Worm (Caenorhabditis elegans) whole organism, L4 larva: Measurements from ENCODE around the gene ZK616.8.
A peak's percentile ranks its signal among the peaks of the same experiment; 100 is the strongest.

ENCODE experiments used
- F26F4.8 ChIP-seq: fragments of 200-800 bp; sonication (Bioruptor generic); conservative IDR thresholded peaks from 2 replicates; pipeline ENCODE4 v1.3.6; 2022; ENCODE audit warnings: missing genetic modification characterization, missing compliant biosample characterization
- F44E2.7 ChIP-seq: fragments of 200-800 bp; sonication (Bioruptor generic); IDR thresholded peaks from 2 replicates; pipeline ENCODE4 v2.1.2; 2022; ENCODE audit warnings: missing genetic modification characterization, missing compliant biosample characterization
- T20F7.1 ChIP-seq: fragments of 200-800 bp; sonication (Bioruptor generic); optimal IDR thresholded peaks from 2 replicates; lab custom pipeline; 2018; ENCODE audit warnings: mild to moderate bottlenecking, missing genetic modification characterization, missing compliant biosample characterization
- Y75B8A.6 ChIP-seq: fragments of 200-800 bp; sonication (Bioruptor generic); IDR thresholded peaks from 2 replicates; pipeline ENCODE4 v1.3.6; 2022; ENCODE audit warnings: missing genetic modification reagents, missing genetic modification characterization, missing compliant biosample characterization
- aha-1 ChIP-seq: fragments of 150-350 bp; peaks from one replicate; lab custom pipeline; 2014; ENCODE audit warnings: missing biosample characterization, missing genetic modification characterization
- ceh-32 ChIP-seq: sonication (generic microtip); optimal IDR thresholded peaks from 2 replicates; lab custom pipeline; 2016; ENCODE audit warnings: mild to moderate bottlenecking, missing genetic modification characterization, missing compliant biosample characterization; ENCODE audit not compliant: poor library complexity
- ceh-44 ChIP-seq: fragments of 200-800 bp; sonication (Bioruptor generic); IDR thresholded peaks from 2 replicates; pipeline ENCODE4 v1.3.6; 2022; ENCODE audit warnings: missing genetic modification reagents, missing genetic modification characterization, missing compliant biosample characterization
- ceh-62 ChIP-seq: sonication (generic microtip); optimal IDR thresholded peaks from 2 replicates; lab custom pipeline; 2017; ENCODE audit warnings: missing biosample characterization, missing genetic modification characterization
- ces-1 ChIP-seq: fragments of 150-350 bp; sonication (generic microtip); optimal IDR thresholded peaks from 4 replicates; lab custom pipeline; 2014; ENCODE audit warnings: missing biosample characterization, missing genetic modification reagents, missing genetic modification characterization
- daf-16 ChIP-seq, 3 experiments: sonication (generic microtip); optimal IDR thresholded peaks; 2 replicates each; lab custom pipeline; 2016 to 2017; ENCODE audit warnings: missing genetic modification characterization in 3 of 3, missing genetic modification reagents in 3 of 3, mild to moderate bottlenecking in 2 of 3, missing compliant biosample characterization in 2 of 3, missing biosample characterization in 1 of 3, moderate library complexity in 1 of 3
- daf-19 ChIP-seq: fragments of 200-800 bp; sonication (Bioruptor generic); conservative IDR thresholded peaks from 2 replicates; pipeline ENCODE4 v1.3.6; 2022; ENCODE audit warnings: missing genetic modification characterization, missing compliant biosample characterization
- daf-8 ChIP-seq: fragments of 200-800 bp; sonication (Bioruptor generic); IDR thresholded peaks from 2 replicates; pipeline ENCODE4 v1.3.6; 2022; ENCODE audit warnings: missing genetic modification characterization, missing compliant biosample characterization
- dmd-8 ChIP-seq: fragments of 200-800 bp; sonication (Bioruptor generic); IDR thresholded peaks from 2 replicates; pipeline ENCODE4 v1.3.6; 2022; ENCODE audit warnings: missing genetic modification characterization, missing compliant biosample characterization
- duxl-1 ChIP-seq: sonication (generic microtip); optimal IDR thresholded peaks from 2 replicates; lab custom pipeline; 2016; ENCODE audit warnings: mild to moderate bottlenecking, missing genetic modification characterization, moderate library complexity, missing compliant biosample characterization; ENCODE audit not compliant: poor library complexity
- gei-8 ChIP-seq: fragments of 200-800 bp; sonication (Bioruptor generic); optimal IDR thresholded peaks from 2 replicates; lab custom pipeline; 2018; ENCODE audit warnings: mild to moderate bottlenecking, missing genetic modification characterization, missing compliant biosample characterization
- hlh-30 ChIP-seq: sonication (generic microtip); optimal IDR thresholded peaks from 2 replicates; lab custom pipeline; 2017; ENCODE audit warnings: antibody characterized with exemption, mild to moderate bottlenecking, missing genetic modification characterization, missing compliant biosample characterization; ENCODE audit not compliant: insufficient read depth
- jun-1 ChIP-seq: fragments of 150-350 bp; optimal IDR thresholded peaks from 2 replicates; lab custom pipeline; 2014; ENCODE audit warnings: missing biosample characterization, missing genetic modification reagents, missing genetic modification characterization
- lin-29 ChIP-seq: fragments of 200-800 bp; sonication (Bioruptor generic); IDR thresholded peaks from 2 replicates; pipeline ENCODE4 v1.3.6; 2022; ENCODE audit warnings: missing genetic modification reagents, missing genetic modification characterization, missing compliant biosample characterization
- lin-38 ChIP-seq: fragments of 200-800 bp; sonication (Bioruptor generic); IDR thresholded peaks from 2 replicates; pipeline ENCODE4 v1.3.6; 2022; ENCODE audit warnings: missing genetic modification reagents, missing genetic modification characterization, missing compliant biosample characterization
- lsy-2 ChIP-seq, 2 experiments: fragments of 150-350 bp in 1 of 2; sonication (generic microtip) in 1 of 2; optimal IDR thresholded peaks; 2 replicates each; lab custom pipeline; 2014 to 2017; ENCODE audit warnings: missing biosample characterization in 2 of 2, missing genetic modification characterization in 2 of 2
- mep-1 ChIP-seq: fragments of 150-350 bp; sonication (generic microtip); optimal IDR thresholded peaks from 3 replicates; lab custom pipeline; 2014; ENCODE audit warnings: missing biosample characterization, missing genetic modification characterization
- mes-2 ChIP-seq: sonication (generic microtip); optimal IDR thresholded peaks from 2 replicates; lab custom pipeline; 2016; ENCODE audit warnings: missing genotype, mild to moderate bottlenecking, missing genetic modification characterization, missing compliant biosample characterization; ENCODE audit not compliant: poor library complexity, severe bottlenecking
- nhr-10 ChIP-seq: fragments of 150-350 bp; optimal IDR thresholded peaks from 2 replicates; lab custom pipeline; 2014; ENCODE audit warnings: missing biosample characterization, missing genetic modification characterization
- nhr-102 ChIP-seq: sonication (generic microtip); optimal IDR thresholded peaks from 2 replicates; lab custom pipeline; 2016; ENCODE audit warnings: mild to moderate bottlenecking, missing genetic modification characterization, moderate library complexity, missing compliant biosample characterization
- nhr-237 ChIP-seq: sonication (generic microtip); optimal IDR thresholded peaks from 2 replicates; lab custom pipeline; 2017; ENCODE audit warnings: missing biosample characterization, missing genetic modification characterization
- nhr-25 ChIP-seq: sonication (generic microtip); optimal IDR thresholded peaks from 2 replicates; lab custom pipeline; 2017; ENCODE audit warnings: missing genetic modification characterization, mild to moderate bottlenecking, missing compliant biosample characterization, antibody characterized with exemption, moderate library complexity, borderline replicate concordance; ENCODE audit not compliant: insufficient read depth
- nhr-42 ChIP-seq: fragments of 200-800 bp; sonication (Bioruptor generic); IDR thresholded peaks from 2 replicates; pipeline ENCODE4 v1.3.6; 2022; ENCODE audit warnings: missing genetic modification characterization, missing compliant biosample characterization
- nhr-48 ChIP-seq: sonication (generic microtip); optimal IDR thresholded peaks from 2 replicates; lab custom pipeline; 2016; ENCODE audit warnings: mild to moderate bottlenecking, missing genetic modification characterization, missing compliant biosample characterization
- nhr-6 ChIP-seq: fragments of 150-350 bp; optimal IDR thresholded peaks from 2 replicates; lab custom pipeline; 2014; ENCODE audit warnings: missing biosample characterization, missing genetic modification characterization
- pha-4 ChIP-seq, 2 experiments: fragments of 150-350 bp in 1 of 2; fragments of 200-800 bp in 1 of 2; sonication (Bioruptor generic) in 1 of 2; IDR thresholded peaks in 1 of 2; optimal IDR thresholded peaks in 1 of 2; 2 replicates each; pipeline versions ENCODE4 v1.3.6 to Lab custom; 2014 to 2022; ENCODE audit warnings: missing genetic modification characterization in 2 of 2, missing genetic modification reagents in 2 of 2, missing biosample characterization in 1 of 2, missing compliant biosample characterization in 1 of 2
- pqm-1 ChIP-seq: sonication (generic microtip); optimal IDR thresholded peaks from 2 replicates; lab custom pipeline; 2017; ENCODE audit warnings: missing biosample characterization, missing genetic modification characterization
- rbr-2 ChIP-seq: sonication (generic microtip); optimal IDR thresholded peaks from 2 replicates; lab custom pipeline; 2016; ENCODE audit warnings: missing genotype, missing genetic modification characterization, missing compliant biosample characterization
- sdz-12 ChIP-seq: fragments of 200-800 bp; sonication (Bioruptor generic); optimal IDR thresholded peaks from 2 replicates; lab custom pipeline; 2018; ENCODE audit warnings: mild to moderate bottlenecking, missing genetic modification characterization, missing compliant biosample characterization
- set-16 ChIP-seq: fragments of 200-800 bp; sonication (Bioruptor generic); IDR thresholded peaks from 2 replicates; pipeline ENCODE4 v1.3.6; 2022; ENCODE audit warnings: missing genetic modification reagents, missing genetic modification characterization, missing compliant biosample characterization
- skn-1 ChIP-seq: fragments of 150-350 bp; optimal IDR thresholded peaks from 2 replicates; lab custom pipeline; 2014; ENCODE audit warnings: missing biosample characterization, missing genetic modification characterization
- snpc-1.2 ChIP-seq: fragments of 200-800 bp; sonication (Bioruptor generic); IDR thresholded peaks from 2 replicates; pipeline ENCODE4 v1.3.6; 2022; ENCODE audit warnings: missing genetic modification reagents, missing genetic modification characterization, missing compliant biosample characterization
- spr-1 ChIP-seq: sonication (generic microtip); optimal IDR thresholded peaks from 2 replicates; lab custom pipeline; 2016; ENCODE audit warnings: mild to moderate bottlenecking, missing genetic modification characterization, missing compliant biosample characterization
- spr-3 ChIP-seq: fragments of 200-800 bp; sonication (Bioruptor generic); optimal IDR thresholded peaks from 2 replicates; lab custom pipeline; 2018; ENCODE audit warnings: mild to moderate bottlenecking, missing genetic modification characterization, missing compliant biosample characterization
- unc-39 ChIP-seq: sonication (generic microtip); optimal IDR thresholded peaks from 2 replicates; lab custom pipeline; 2017; ENCODE audit warnings: missing biosample characterization, missing genetic modification characterization
- zip-2 ChIP-seq: fragments of 150-350 bp; optimal IDR thresholded peaks from 2 replicates; lab custom pipeline; 2014; ENCODE audit warnings: missing biosample characterization, missing genetic modification characterization
- ztf-7 ChIP-seq: fragments of 150-350 bp; optimal IDR thresholded peaks from 2 replicates; lab custom pipeline; 2014; ENCODE audit warnings: missing biosample characterization, missing genetic modification characterization

ZK616.8 gene

ce11 chrIV:5370914-5371313 lies 41.1 kb downstream of the ZK616.8 start (continued):
- TF ChIP-seq skn-1 (tag; lab: Kevin White, UChicago) (no peak), F44E2.7 (GFP tag; lab: Robert Waterston, UW) (0 out of 2 replicates have a peak, but pooled peaks have one; percentile 15), snpc-1.2 (GFP tag; lab: Robert Waterston, UW) (peak; percentile 49; the same call in 1 of the 2 replicates), jun-1 (tag; lab: Kevin White, UChicago) (no peak), dmd-8 (no peak), T20F7.1 (GFP tag; lab: Kevin White, UChicago) (no peak), spr-3 (no peak), nhr-6 (tag; lab: Kevin White, UChicago) (peak; percentile 25), aha-1 (tag; lab: Kevin White, UChicago) (peak; percentile 43), Y75B8A.6 (no peak), duxl-1 (tag; lab: Kevin White, UChicago) (no peak), set-16 (GFP tag; lab: Robert Waterston, UW) (no peak), nhr-25 (no peak), nhr-48 (tag; lab: Kevin White, UChicago) (no peak), ztf-7 (tag; lab: Kevin White, UChicago) (no peak), ces-1 (GFP tag; lab: Kevin White, UChicago) (no peak), rbr-2 (tag; lab: Kevin White, UChicago) (no peak), zip-2 (tag; lab: Kevin White, UChicago) (no peak), spr-1 (tag; lab: Kevin White, UChicago) (no peak), nhr-102 (tag; lab: Kevin White, UChicago) (no peak), unc-39 (no peak), hlh-30 (tag; lab: Kevin White, UChicago) (no peak), pqm-1 (no peak), mep-1 (tag; lab: Kevin White, UChicago) (peak; percentile 20), nhr-10 (tag; lab: Kevin White, UChicago) (no peak), ceh-32 (tag; lab: Kevin White, UChicago) (no peak), nhr-237 (tag; lab: Kevin White, UChicago) (no peak), daf-8 (no peak), sdz-12 (GFP tag; lab: Kevin White, UChicago) (no peak), lsy-2 (tag; optimal IDR thresholded peaks at IDR 0.05; lab: Kevin White, UChicago) (peak in 1 of 2 experiments; percentile 58), nhr-42 (GFP tag; lab: Robert Waterston, UW) (no peak), mes-2 (peak; percentile 46), pha-4 (GFP tag; IDR thresholded peaks at IDR 0.05; lab: Robert Waterston, UW) (peak; percentile 53; the same call in 1 of the 2 replicates), pha-4 (tag; optimal IDR thresholded peaks at IDR 0.05; lab: Kevin White, UChicago) (no peak), daf-19 (no peak), gei-8 (GFP tag; lab: Kevin White, UChicago) (no peak), ceh-44 (no peak), ceh-62 (tag; lab: Kevin White, UChicago) (no peak), F26F4.8 (no peak), daf-16 (GFP tag; optimal IDR thresholded peaks at IDR 0.05; lab: Kevin White, UChicago) (no peak), daf-16 (tag; optimal IDR thresholded peaks at IDR 0.05; lab: Kevin White, UChicago) (no peak)

DNA sequence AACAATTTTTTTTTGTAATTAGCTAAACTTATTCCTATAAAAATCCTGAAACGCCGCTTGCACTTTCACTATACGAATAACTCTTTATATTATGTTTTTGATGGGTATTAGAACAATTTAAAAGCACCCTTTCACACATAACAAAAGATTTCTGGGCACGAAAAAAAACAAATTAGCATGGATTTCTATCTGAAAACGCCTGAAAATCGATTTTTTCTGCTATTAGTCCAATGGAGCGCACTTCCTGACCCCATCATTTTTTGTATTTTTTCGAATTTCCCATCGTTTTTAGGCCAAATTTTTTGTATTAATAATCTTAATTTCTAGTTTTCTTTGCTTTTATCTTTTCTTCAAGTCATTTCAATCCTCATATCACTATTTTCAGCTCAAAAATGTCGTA lies 42.6 kb downstream of the ZK616.8 start, which contains the start of gene F41H10.3:
Gene F41H10.3 (plus strand): TSS at position 388 of the 400 bp plus-strand sequence.
- TF ChIP-seq lin-29, result no peak
- peak; percentile 61 for TF ChIP-seq lin-38 (GFP tag; lab: Robert Waterston, UW)
- peak; percentile 57 for TF ChIP-seq aha-1 (tag; lab: Kevin White, UChicago)
